Worm (Caenorhabditis elegans): Measurements from ENCODE around the gene lact-4.
A peak's percentile ranks its signal among the peaks of the same experiment; 100 is the strongest.

lact-4 gene

ce11 chrII:8475306-8475822 is 4.9 kb downstream of the lact-4 start, which contains the start of the genes M05D6.1 and M05D6.3:
Gene M05D6.1, minus strand, starts transcription at chrII:8475406.
Gene M05D6.3, plus strand, starts transcription at chrII:8475772.
- TF ChIP-seq unc-39 (tag; optimal IDR thresholded peaks at IDR 0.05): no peak
- TF ChIP-seq unc-62 (GFP tag; optimal IDR thresholded peaks at IDR 0.05): no peak
- TF ChIP-seq lsy-2 (tag; optimal IDR thresholded peaks at IDR 0.05): no peak
- TF ChIP-seq cnd-1 (tag; optimal IDR thresholded peaks at IDR 0.05): no peak
- no peak for TF ChIP-seq ceh-83 (GFP tag; optimal IDR thresholded peaks at IDR 0.05)
- no peak for TF ChIP-seq nhr-237 (tag; optimal IDR thresholded peaks at IDR 0.05)
- TF ChIP-seq nhr-2 (tag; optimal IDR thresholded peaks at IDR 0.05): no peak
- no peak for TF ChIP-seq ceh-39 (tag; optimal IDR thresholded peaks at IDR 0.05)
- TF ChIP-seq blmp-1 (tag; optimal IDR thresholded peaks at IDR 0.05): no peak
- no peak for TF ChIP-seq elt-1 (tag; optimal IDR thresholded peaks at IDR 0.05; ENCODE audit: borderline replicate concordance, insufficient read depth)
- TF ChIP-seq ham-2 (GFP tag; optimal IDR thresholded peaks at IDR 0.05): no peak
- no peak for TF ChIP-seq nhr-76 (tag; optimal IDR thresholded peaks at IDR 0.05)
- TF ChIP-seq flh-1 (GFP tag; optimal IDR thresholded peaks at IDR 0.05): no peak
- no peak for TF ChIP-seq ceh-43 (GFP tag; optimal IDR thresholded peaks at IDR 0.05)

ce11 chrII:8472916-8473315 is 7.4 kb downstream of the lact-4 start:
- no peak for TF ChIP-seq blmp-1 (tag; optimal IDR thresholded peaks at IDR 0.05)

ce11 chrII:8471139-8471538 is 9.1 kb downstream of the lact-4 start, which contains the start of gene M05D6.8:
Gene M05D6.8, minus strand, starts transcription at chrII:8471239.
- no peak for TF ChIP-seq zip-8 (tag; optimal IDR thresholded peaks at IDR 0.05)

ce11 chrII:8467809-8468208 is 12.5 kb downstream of the lact-4 start, which contains the start of gene M05D6.2:
Gene M05D6.2, plus strand, starts transcription at chrII:8468109.
- no peak for TF ChIP-seq elt-1 (tag; optimal IDR thresholded peaks at IDR 0.05; ENCODE audit: borderline replicate concordance, insufficient read depth)
- TF ChIP-seq nhr-28 (tag; optimal IDR thresholded peaks at IDR 0.05): no peak

- TF ChIP-seq unc-62 (GFP tag; optimal IDR thresholded peaks at IDR 0.05): no peak
- peak; percentile 32 for TF ChIP-seq ceh-83 (GFP tag; optimal IDR thresholded peaks at IDR 0.05)
Observed at ce11 chrII:8466874-8467273, 13.4 kb downstream of the lact-4 start, which contains the start of gene F22B5.10. Gene F22B5.10, plus strand, starts transcription at chrII:8467174.

ce11 chrII:8464448-8464898 is 15.8 kb downstream of the lact-4 start, which contains the start of gene fars-3:
Gene fars-3, plus strand, starts transcription at chrII:8464848.
- TF ChIP-seq pha-4 (tag; optimal IDR thresholded peaks at IDR 0.05) (peak; percentile 47), lsy-2 (tag; optimal IDR thresholded peaks at IDR 0.05) (peak; percentile 24), unc-120 (tag; optimal IDR thresholded peaks at IDR 0.05; ENCODE audit: poor library complexity, severe bottlenecking) (peak; percentile 93), ztf-11 (tag; optimal IDR thresholded peaks at IDR 0.05) (no peak), ces-1 (GFP tag; optimal IDR thresholded peaks at IDR 0.05) (peak; percentile 93), nhr-28 (tag; optimal IDR thresholded peaks at IDR 0.05) (no peak), ceh-83 (GFP tag; optimal IDR thresholded peaks at IDR 0.05) (no peak), ceh-39 (tag; optimal IDR thresholded peaks at IDR 0.05) (no peak)

- no peak for TF ChIP-seq hlh-1 (tag; optimal IDR thresholded peaks at IDR 0.05)
- no peak for TF ChIP-seq unc-120 (tag; optimal IDR thresholded peaks at IDR 0.05; ENCODE audit: poor library complexity, severe bottlenecking)
- no peak for TF ChIP-seq nhr-76 (tag; optimal IDR thresholded peaks at IDR 0.05)
- TF ChIP-seq nhr-2 (tag; optimal IDR thresholded peaks at IDR 0.05): no peak
- no peak for TF ChIP-seq unc-62 (GFP tag; optimal IDR thresholded peaks at IDR 0.05)
- no peak for TF ChIP-seq flh-1 (GFP tag; optimal IDR thresholded peaks at IDR 0.05)
- TF ChIP-seq nhr-28 (tag; optimal IDR thresholded peaks at IDR 0.05): no peak
- TF ChIP-seq lin-32 (GFP tag; optimal IDR thresholded peaks at IDR 0.05): no peak
- no peak for TF ChIP-seq mls-2 (tag; optimal IDR thresholded peaks at IDR 0.05)
- TF ChIP-seq sptf-1 (tag; optimal IDR thresholded peaks at IDR 0.05): no peak
- no peak for TF ChIP-seq ces-1 (GFP tag; optimal IDR thresholded peaks at IDR 0.05)
- no peak for TF ChIP-seq drap-1 (GFP tag; optimal IDR thresholded peaks at IDR 0.05)
- no peak for TF ChIP-seq elt-3 (tag; optimal IDR thresholded peaks at IDR 0.05)
Observed at ce11 chrII:8457438-8457837, 22.8 kb downstream of the lact-4 start, which contains the start of gene zyg-9. Gene zyg-9, plus strand, starts transcription at chrII:8457818.

Measured in whole organism, mixed stage, embryonic.